Fruit fly (Drosophila melanogaster) whole organism, embryonic: ENCODE results near the gene CG4607.

Experiments
- B-H1 ChIP-seq: fragments of 200-800 bp; sonication (Bioruptor generic); IDR thresholded peaks from 3 replicates; pipeline ENCODE4 v1.3.6; 2022; ENCODE audit warnings: missing biosample characterization, missing genetic modification characterization
- Bgb ChIP-seq: fragments of 200-800 bp; sonication (Bioruptor generic); IDR thresholded peaks from 2 replicates; pipeline ENCODE4 v1.3.6; 2022; ENCODE audit warnings: missing biosample characterization, missing genetic modification characterization; ENCODE audit not compliant: partially characterized antibody
- Blimp-1 ChIP-seq: fragments of 200-800 bp; sonication (Bioruptor generic); optimal IDR thresholded peaks from 3 replicates; lab custom pipeline; 2018; ENCODE audit warnings: missing biosample characterization, missing genetic modification characterization, mild to moderate bottlenecking, moderate library complexity, missing genetic modification reagents
- CG10654 ChIP-seq: fragments of 200-800 bp; sonication (Bioruptor generic); optimal IDR thresholded peaks from 2 replicates; lab custom pipeline; 2016; ENCODE audit warnings: missing biosample characterization, missing genetic modification characterization
- CG11696 ChIP-seq: fragments of 200-800 bp; sonication (Bioruptor generic); IDR thresholded peaks from 2 replicates; pipeline ENCODE4 v1.3.6; 2022; ENCODE audit warnings: missing biosample characterization, missing genetic modification characterization
- CG12071 ChIP-seq: fragments of 200-800 bp; sonication (Bioruptor generic); optimal IDR thresholded peaks from 3 replicates; lab custom pipeline; 2018; ENCODE audit warnings: missing biosample characterization, mild to moderate bottlenecking, missing genetic modification characterization
- CG12104 ChIP-seq: fragments of 200-800 bp; sonication (Bioruptor generic); optimal IDR thresholded peaks from 3 replicates; lab custom pipeline; 2016; ENCODE audit warnings: missing biosample characterization, missing genetic modification characterization
- CG13424 ChIP-seq: fragments of 200-800 bp; sonication (Bioruptor generic); optimal IDR thresholded peaks from 2 replicates; lab custom pipeline; 2019; ENCODE audit warnings: missing biosample characterization, mild to moderate bottlenecking, missing genetic modification characterization, moderate library complexity
- CG14710 ChIP-seq: fragments of 200-800 bp; sonication (Bioruptor generic); optimal IDR thresholded peaks from 3 replicates; lab custom pipeline; 2019; ENCODE audit warnings: missing biosample characterization, mild to moderate bottlenecking, missing genetic modification characterization, moderate library complexity
- CG15696 ChIP-seq: fragments of 200-800 bp; sonication (Bioruptor generic); optimal IDR thresholded peaks from 2 replicates; lab custom pipeline; 2019; ENCODE audit warnings: missing biosample characterization, mild to moderate bottlenecking, missing genetic modification characterization, moderate library complexity
- CG1647 ChIP-seq: fragments of 200-800 bp; sonication (Bioruptor generic); optimal IDR thresholded peaks from 3 replicates; lab custom pipeline; 2016; ENCODE audit warnings: missing biosample characterization, missing genetic modification characterization
- CG17186 ChIP-seq: fragments of 200-800 bp; sonication (Bioruptor generic); optimal IDR thresholded peaks from 3 replicates; lab custom pipeline; 2017; ENCODE audit warnings: missing biosample characterization, missing genetic modification reagents, missing genetic modification characterization
- CG17568 ChIP-seq: fragments of 200-800 bp; sonication (Bioruptor generic); optimal IDR thresholded peaks from 2 replicates; lab custom pipeline; 2018; ENCODE audit warnings: missing biosample characterization, mild to moderate bottlenecking, missing genetic modification characterization, moderate library complexity
- CG1832 ChIP-seq: fragments of 200-800 bp; sonication (Bioruptor generic); optimal IDR thresholded peaks from 2 replicates; lab custom pipeline; 2017; ENCODE audit warnings: missing biosample characterization, mild to moderate bottlenecking, missing genetic modification characterization, inconsistent platforms
- CG18599 ChIP-seq: fragments of 200-800 bp; sonication (Bioruptor generic); optimal IDR thresholded peaks from 3 replicates; lab custom pipeline; 2017; ENCODE audit warnings: missing biosample characterization, missing genetic modification characterization, mild to moderate bottlenecking, moderate library complexity, missing genetic modification reagents
- CG18619 ChIP-seq: fragments of 200-800 bp; sonication (Bioruptor generic); optimal IDR thresholded peaks from 3 replicates; lab custom pipeline; 2017; ENCODE audit warnings: missing biosample characterization, mild to moderate bottlenecking, missing genetic modification characterization
- CG34376 ChIP-seq: fragments of 200-800 bp; sonication (Bioruptor generic); optimal IDR thresholded peaks from 2 replicates; lab custom pipeline; 2018; ENCODE audit warnings: missing biosample characterization, mild to moderate bottlenecking, missing genetic modification characterization
- CG4328 ChIP-seq: fragments of 200-800 bp; sonication (Bioruptor generic); optimal IDR thresholded peaks from 3 replicates; lab custom pipeline; 2017; ENCODE audit warnings: missing biosample characterization, missing genetic modification reagents, missing genetic modification characterization
- CG4404 ChIP-seq: fragments of 200-800 bp; sonication (Bioruptor generic); IDR thresholded peaks from 2 replicates; pipeline ENCODE4 v1.3.6; 2022; ENCODE audit warnings: missing biosample characterization, missing genetic modification characterization
- CG6791 ChIP-seq: fragments of 200-800 bp; sonication (Bioruptor generic); IDR thresholded peaks from 3 replicates; pipeline ENCODE4 v1.3.6; 2022; ENCODE audit warnings: missing biosample characterization, missing genetic modification characterization; ENCODE audit not compliant: partially characterized antibody
- CG9437 ChIP-seq: fragments of 200-800 bp; sonication (Bioruptor generic); optimal IDR thresholded peaks from 2 replicates; lab custom pipeline; 2018; ENCODE audit warnings: missing biosample characterization, mild to moderate bottlenecking, missing genetic modification characterization
- Chrac-16 ChIP-seq: fragments of 200-800 bp; sonication (Bioruptor generic); optimal IDR thresholded peaks from 3 replicates; lab custom pipeline; 2016; ENCODE audit warnings: missing biosample characterization, missing genetic modification characterization
- CkIIα-i1 ChIP-seq: fragments of 200-800 bp; sonication (Bioruptor generic); IDR thresholded peaks from 2 replicates; pipeline ENCODE4 v1.3.6; 2022; ENCODE audit warnings: missing biosample characterization, missing genetic modification characterization
- D ChIP-seq, 2 experiments: fragments of 200-800 bp in 1 of 2; fragments of >200 bp in 1 of 2; sonication (Bioruptor generic) in 1 of 2; optimal IDR thresholded peaks; 2 replicates in 1 of 2; 3 replicates in 1 of 2; lab custom pipeline; 2017; ENCODE audit warnings: mild to moderate bottlenecking in 1 of 2, missing biosample characterization in 1 of 2, missing genetic modification characterization in 1 of 2, missing genetic modification reagents in 1 of 2
- Dek ChIP-seq: fragments of 200-800 bp; sonication (Bioruptor generic); optimal IDR thresholded peaks from 3 replicates; lab custom pipeline; 2019; ENCODE audit warnings: missing biosample characterization, mild to moderate bottlenecking, missing genetic modification characterization, moderate library complexity
- Dfd ChIP-seq, 2 experiments: fragments of >200 bp; optimal IDR thresholded peaks; 2 replicates each; lab custom pipeline; 2017; ENCODE audit warnings: missing biosample characterization in 2 of 2, missing genetic modification characterization in 2 of 2
- Drgx ChIP-seq: fragments of 200-800 bp; sonication (Bioruptor generic); IDR thresholded peaks from 2 replicates; pipeline ENCODE4 v1.3.6; 2022; ENCODE audit warnings: missing biosample characterization, missing genetic modification characterization
- H2.0 ChIP-seq: fragments of 200-800 bp; sonication (Bioruptor generic); IDR thresholded peaks from 2 replicates; pipeline ENCODE4 v1.3.6; 2022; ENCODE audit warnings: missing biosample characterization, missing genetic modification characterization
- HmgD ChIP-seq: fragments of 200-800 bp; sonication (Bioruptor generic); optimal IDR thresholded peaks from 3 replicates; lab custom pipeline; 2016; ENCODE audit warnings: missing biosample characterization, missing genetic modification characterization
- Hr78 ChIP-seq, 2 experiments: fragments of 200-800 bp in 1 of 2; fragments of >200 bp in 1 of 2; sonication (Bioruptor generic) in 1 of 2; optimal IDR thresholded peaks; 2 replicates each; lab custom pipeline; 2017 to 2019; ENCODE audit warnings: missing biosample characterization in 2 of 2, missing genetic modification characterization in 2 of 2, mild to moderate bottlenecking in 1 of 2, moderate library complexity in 1 of 2
- Myb ChIP-seq: fragments of 200-800 bp; sonication (Bioruptor generic); optimal IDR thresholded peaks from 2 replicates; lab custom pipeline; 2016; ENCODE audit warnings: missing biosample characterization, missing genetic modification characterization
- Ravus ChIP-seq: fragments of 200-800 bp; sonication (Bioruptor generic); IDR thresholded peaks from 2 replicates; pipeline ENCODE4 v1.3.6; 2022; ENCODE audit warnings: missing biosample characterization, missing genetic modification characterization
- Rx ChIP-seq: fragments of 200-800 bp; sonication (Bioruptor generic); IDR thresholded peaks from 2 replicates; pipeline ENCODE4 v1.3.6; 2022; ENCODE audit warnings: missing biosample characterization, missing genetic modification characterization
- Six4 ChIP-seq: fragments of 200-800 bp; sonication (Bioruptor generic); optimal IDR thresholded peaks from 2 replicates; lab custom pipeline; 2016; ENCODE audit warnings: missing biosample characterization, missing genetic modification characterization
- Taf1 ChIP-seq: fragments of 200-800 bp; sonication (Bioruptor generic); IDR thresholded peaks from 2 replicates; pipeline ENCODE4 v1.3.6; 2022; ENCODE audit warnings: missing biosample characterization, missing genetic modification characterization
- Vsx1 ChIP-seq: fragments of 200-800 bp; sonication (Bioruptor generic); optimal IDR thresholded peaks from 2 replicates; lab custom pipeline; 2017; ENCODE audit warnings: missing biosample characterization, mild to moderate bottlenecking, missing genetic modification characterization, missing genetic modification reagents
- ara ChIP-seq: fragments of 200-800 bp; sonication (Bioruptor generic); IDR thresholded peaks from 2 replicates; pipeline ENCODE4 v1.3.6; 2022; ENCODE audit warnings: missing biosample characterization, missing genetic modification characterization
- bcd ChIP-seq: fragments of 200-800 bp; sonication (Bioruptor generic); optimal IDR thresholded peaks from 2 replicates; lab custom pipeline; 2017; ENCODE audit warnings: missing biosample characterization, mild to moderate bottlenecking, missing genetic modification characterization
- croc ChIP-seq: fragments of 200-800 bp; sonication (Bioruptor generic); conservative IDR thresholded peaks from 3 replicates; pipeline ENCODE4 v1.3.6; 2022; ENCODE audit warnings: missing biosample characterization, missing genetic modification characterization
- esg ChIP-seq: fragments of 200-800 bp; sonication (Bioruptor generic); conservative IDR thresholded peaks from 2 replicates; pipeline ENCODE4 v1.3.6; 2022; ENCODE audit warnings: missing biosample characterization, missing genetic modification characterization
- exex ChIP-seq: fragments of 200-800 bp; sonication (Bioruptor generic); optimal IDR thresholded peaks from 4 replicates; lab custom pipeline; 2018; ENCODE audit warnings: missing biosample characterization, mild to moderate bottlenecking, missing genetic modification characterization, moderate library complexity
- fd3F ChIP-seq: fragments of 200-800 bp; sonication (Bioruptor generic); optimal IDR thresholded peaks from 2 replicates; lab custom pipeline; 2018; ENCODE audit warnings: missing biosample characterization, mild to moderate bottlenecking, missing genetic modification characterization, moderate library complexity
- grau ChIP-seq: fragments of 200-800 bp; optimal IDR thresholded peaks from 3 replicates; lab custom pipeline; 2019; ENCODE audit warnings: missing biosample characterization, mild to moderate bottlenecking, missing genetic modification characterization, moderate library complexity
- ham ChIP-seq: fragments of 200-800 bp; sonication (Bioruptor generic); IDR thresholded peaks from 2 replicates; pipeline ENCODE4 v1.3.6; 2022; ENCODE audit warnings: missing biosample characterization, missing genetic modification characterization
- lmd ChIP-seq: fragments of 200-800 bp; sonication (Bioruptor generic); IDR thresholded peaks from 2 replicates; pipeline ENCODE4 v1.3.6; 2022; ENCODE audit warnings: missing biosample characterization, missing genetic modification characterization
- mam ChIP-seq: fragments of 200-800 bp; sonication (Bioruptor generic); optimal IDR thresholded peaks from 3 replicates; lab custom pipeline; 2016; ENCODE audit warnings: missing biosample characterization, missing genetic modification characterization
- mld ChIP-seq: fragments of 200-800 bp; sonication (Bioruptor generic); IDR thresholded peaks from 3 replicates; pipeline ENCODE4 v1.3.6; 2022; ENCODE audit warnings: missing biosample characterization, missing genetic modification characterization; ENCODE audit not compliant: partially characterized antibody
- nmo ChIP-seq: fragments of 200-800 bp; sonication (Bioruptor generic); optimal IDR thresholded peaks from 2 replicates; lab custom pipeline; 2018; ENCODE audit warnings: missing biosample characterization, mild to moderate bottlenecking, missing genetic modification characterization, moderate library complexity
- pum ChIP-seq: fragments of 200-800 bp; sonication (Bioruptor generic); optimal IDR thresholded peaks from 2 replicates; lab custom pipeline; 2016; ENCODE audit warnings: missing biosample characterization, missing genetic modification characterization

CG4607 gene

dm6 chrX:7117729-7118128 lies 48.5 kb downstream of the CG4607 start (continued):
- TF ChIP-seq Taf1 (peak; percentile 41; the same call in 1 of the 2 replicates), CG11696 (GFP tag; lab: Robert Waterston, UW) (peak; percentile 44; the same call in 1 of the 2 replicates), CG4404 (GFP tag; lab: Robert Waterston, UW) (peak; percentile 71), CG13424 (tag; lab: Kevin White, UChicago) (peak; percentile 75), CG6791 (GFP tag; lab: Robert Waterston, UW) (no peak), Dek (tag; lab: Kevin White, UChicago) (peak; percentile 64), CG17568 (GFP tag; lab: Kevin White, UChicago) (peak; percentile 36), CG17186 (GFP tag; lab: Kevin White, UChicago) (no peak), Blimp-1 (GFP tag; lab: Kevin White, UChicago) (peak; percentile 59), B-H1 (no peak), Ravus (GFP tag; lab: Robert Waterston, UW) (no peak), D (optimal IDR thresholded peaks at IDR 0.05; lab: Kevin White, UChicago) (no peak), D (GFP tag; optimal IDR thresholded peaks at IDR 0.05; lab: Kevin White, UChicago) (peak; percentile 45), ham (GFP tag; lab: Robert Waterston, UW) (no peak), CG9437 (GFP tag; lab: Kevin White, UChicago) (peak; percentile 28), Bgb (GFP tag; lab: Robert Waterston, UW) (no peak), CG1647 (GFP tag; lab: Kevin White, UChicago) (peak; percentile 15), Six4 (GFP tag; lab: Kevin White, UChicago) (peak; percentile 25), CG34376 (GFP tag; lab: Kevin White, UChicago) (peak; percentile 47), CG4328 (GFP tag; lab: Kevin White, UChicago) (peak; percentile 1), Dfd (GFP tag; optimal IDR thresholded peaks at IDR 0.05; lab: Kevin White, UChicago) (no peak), CG14710 (tag; lab: Kevin White, UChicago) (peak; percentile 60), grau (tag; lab: Kevin White, UChicago) (peak; percentile 70), CG1832 (GFP tag; lab: Kevin White, UChicago) (peak; percentile 24), H2.0 (peak; percentile 54; the same call in 1 of the 2 replicates), nmo (peak; percentile 59), esg (GFP tag; lab: Robert Waterston, UW) (peak; percentile 49; the same call in 1 of the 2 replicates), mld (GFP tag; lab: Robert Waterston, UW) (no peak), CG15696 (tag; lab: Kevin White, UChicago) (peak; percentile 85), CkIIα-i1 (GFP tag; lab: Robert Waterston, UW) (no peak), fd3F (GFP tag; lab: Kevin White, UChicago) (peak; percentile 8), Rx (peak; percentile 43), ara (GFP tag; lab: Robert Waterston, UW) (peak; percentile 57), CG10654 (GFP tag; lab: Kevin White, UChicago) (peak; percentile 43), pum (GFP tag; lab: Kevin White, UChicago) (peak; percentile 33), HmgD (no peak), Vsx1 (GFP tag; lab: Kevin White, UChicago) (peak; percentile 17), bcd (GFP tag; lab: Kevin White, UChicago) (peak; percentile 54), Myb (GFP tag; lab: Kevin White, UChicago) (no peak), croc (GFP tag; lab: Robert Waterston, UW) (peak; percentile 44; the same call in 2 of the 3 replicates), CG12071 (GFP tag; lab: Kevin White, UChicago) (peak; percentile 45), CG12104 (GFP tag; lab: Kevin White, UChicago) (peak; percentile 49), CG18619 (GFP tag; lab: Kevin White, UChicago) (peak; percentile 44), Chrac-16 (peak; percentile 53), CG18599 (GFP tag; lab: Kevin White, UChicago) (peak; percentile 84), exex (no peak), lmd (GFP tag; lab: Robert Waterston, UW) (peak; percentile 48), mam (GFP tag; lab: Kevin White, UChicago) (peak; percentile 28), Hr78 (GFP tag; optimal IDR thresholded peaks at IDR 0.05; lab: Kevin White, UChicago) (no peak), Drgx (GFP tag; lab: Robert Waterston, UW) (no peak)
